Fruit fly (Drosophila melanogaster) whole organism, pupa: ENCODE measurements around the gene CG5359.

Experiments
- CG10348 ChIP-seq: fragments of 200-800 bp; sonication (Bioruptor generic); IDR thresholded peaks from 2 replicates; pipeline ENCODE4 v1.3.6; 2022; ENCODE audit warnings: missing biosample characterization, missing genetic modification characterization
- CG4496 ChIP-seq: fragments of 200-800 bp; sonication (Bioruptor generic); IDR thresholded peaks from 3 replicates; pipeline ENCODE4 v1.3.6; 2022; ENCODE audit warnings: missing biosample characterization, missing genetic modification characterization
- CG8301 ChIP-seq: fragments of 200-800 bp; sonication (Bioruptor generic); optimal IDR thresholded peaks from 2 replicates; lab custom pipeline; 2018; ENCODE audit warnings: missing biosample characterization, mild to moderate bottlenecking, missing genetic modification characterization
- D1 ChIP-seq: fragments of 200-800 bp; sonication (Bioruptor generic); optimal IDR thresholded peaks from 2 replicates; lab custom pipeline; 2018; ENCODE audit warnings: missing biosample characterization, mild to moderate bottlenecking, missing genetic modification characterization, moderate library complexity
- Snoo ChIP-seq: fragments of 200-800 bp; sonication (Bioruptor generic); optimal IDR thresholded peaks from 3 replicates; lab custom pipeline; 2017; ENCODE audit warnings: missing biosample characterization, mild to moderate bottlenecking, missing genetic modification characterization, inconsistent platforms

dm6 chr3R:9978977-9979376 lies 22.1 kb downstream of the CG5359 start:
- TF ChIP-seq D1 (tag; lab: Kevin White, UChicago) = no peak
- no peak for TF ChIP-seq Snoo (tag; lab: Kevin White, UChicago)
- no peak for TF ChIP-seq CG4496 (GFP tag; lab: Robert Waterston, UW)
- no peak for TF ChIP-seq CG10348 (GFP tag; lab: Robert Waterston, UW)
- TF ChIP-seq CG8301 (tag; lab: Kevin White, UChicago) = no peak
